Worm (Caenorhabditis elegans) whole organism, L4 larva: ENCODE results near the gene K04C1.3.
A peak's percentile ranks its signal among the peaks of the same experiment; 100 is the strongest.

Experiments used
- D1046.2 ChIP-seq: fragments of 200-800 bp; sonication (Bioruptor generic); IDR thresholded peaks from 2 replicates; pipeline ENCODE4 v1.3.6; 2022; ENCODE audit warnings: missing genetic modification characterization, missing compliant biosample characterization
- F37D6.2 ChIP-seq: sonication (generic microtip); optimal IDR thresholded peaks from 2 replicates; lab custom pipeline; 2016; ENCODE audit warnings: mild to moderate bottlenecking, missing genetic modification characterization, missing compliant biosample characterization
- T20F7.1 ChIP-seq: fragments of 200-800 bp; sonication (Bioruptor generic); optimal IDR thresholded peaks from 2 replicates; lab custom pipeline; 2018; ENCODE audit warnings: mild to moderate bottlenecking, missing genetic modification characterization, missing compliant biosample characterization
- Y5F2A.4 ChIP-seq: fragments of 200-800 bp; sonication (Bioruptor generic); optimal IDR thresholded peaks from 2 replicates; lab custom pipeline; 2018; ENCODE audit warnings: mild to moderate bottlenecking, missing genetic modification characterization, missing compliant biosample characterization
- ZK337.2 ChIP-seq: fragments of 200-800 bp; sonication (Bioruptor generic); IDR thresholded peaks from 2 replicates; pipeline ENCODE4 v1.3.6; 2022; ENCODE audit warnings: missing genetic modification reagents, missing genetic modification characterization, missing compliant biosample characterization
- aha-1 ChIP-seq: fragments of 150-350 bp; peaks from one replicate; lab custom pipeline; 2014; ENCODE audit warnings: missing biosample characterization, missing genetic modification characterization
- aly-2 ChIP-seq: sonication (generic microtip); optimal IDR thresholded peaks from 2 replicates; lab custom pipeline; 2018; ENCODE audit warnings: missing biosample characterization, missing genetic modification characterization
- ceh-20 ChIP-seq: fragments of 200-800 bp; sonication (Bioruptor generic); IDR thresholded peaks from 2 replicates; pipeline ENCODE4 v1.3.6; 2022; ENCODE audit warnings: missing genetic modification reagents, missing genetic modification characterization, missing compliant biosample characterization
- daf-12 ChIP-seq: fragments of 150-350 bp; optimal IDR thresholded peaks from 2 replicates; lab custom pipeline; 2014; ENCODE audit warnings: missing biosample characterization, missing genetic modification reagents, missing genetic modification characterization
- daf-19 ChIP-seq: fragments of 200-800 bp; sonication (Bioruptor generic); conservative IDR thresholded peaks from 2 replicates; pipeline ENCODE4 v1.3.6; 2022; ENCODE audit warnings: missing genetic modification characterization, missing compliant biosample characterization
- dmd-9 ChIP-seq: fragments of 200-800 bp; sonication (Bioruptor generic); IDR thresholded peaks from 2 replicates; pipeline ENCODE4 v1.3.6; 2022; ENCODE audit warnings: missing genetic modification reagents, missing genetic modification characterization, missing compliant biosample characterization
- duxl-1 ChIP-seq: sonication (generic microtip); optimal IDR thresholded peaks from 2 replicates; lab custom pipeline; 2016; ENCODE audit warnings: mild to moderate bottlenecking, missing genetic modification characterization, moderate library complexity, missing compliant biosample characterization; ENCODE audit not compliant: poor library complexity
- egl-27 ChIP-seq: sonication (generic microtip); optimal IDR thresholded peaks from 3 replicates; lab custom pipeline; 2017; ENCODE audit warnings: missing biosample characterization, missing genetic modification reagents, missing genetic modification characterization
- fkh-10 ChIP-seq: fragments of 150-350 bp; optimal IDR thresholded peaks from 2 replicates; lab custom pipeline; 2014; ENCODE audit warnings: missing biosample characterization, missing genetic modification reagents, missing genetic modification characterization
- fos-1 ChIP-seq: fragments of 150-350 bp; optimal IDR thresholded peaks from 2 replicates; lab custom pipeline; 2014; ENCODE audit warnings: missing biosample characterization, missing genetic modification characterization
- hlh-11 ChIP-seq: fragments of 200-800 bp; sonication (Bioruptor generic); optimal IDR thresholded peaks from 2 replicates; lab custom pipeline; 2018; ENCODE audit warnings: mild to moderate bottlenecking, missing genetic modification characterization, missing compliant biosample characterization
- hlh-30 ChIP-seq: sonication (generic microtip); optimal IDR thresholded peaks from 2 replicates; lab custom pipeline; 2017; ENCODE audit warnings: antibody characterized with exemption, mild to moderate bottlenecking, missing genetic modification characterization, missing compliant biosample characterization; ENCODE audit not compliant: insufficient read depth
- lim-7 ChIP-seq: fragments of 200-800 bp; sonication (Bioruptor generic); IDR thresholded peaks from 2 replicates; pipeline ENCODE4 v1.3.6; 2022; ENCODE audit warnings: missing genetic modification characterization, missing compliant biosample characterization
- lin-1 ChIP-seq: fragments of 200-800 bp; sonication (Bioruptor generic); IDR thresholded peaks from 2 replicates; pipeline ENCODE4 v1.3.6; 2022; ENCODE audit warnings: missing genetic modification reagents, missing genetic modification characterization, missing compliant biosample characterization
- lin-13 ChIP-seq: fragments of 150-350 bp; optimal IDR thresholded peaks from 2 replicates; lab custom pipeline; 2014; ENCODE audit warnings: missing biosample characterization, missing genetic modification reagents, missing genetic modification characterization
- lir-3 ChIP-seq: sonication (generic microtip); optimal IDR thresholded peaks from 2 replicates; lab custom pipeline; 2016; ENCODE audit warnings: mild to moderate bottlenecking, missing genetic modification characterization, missing compliant biosample characterization
- madf-9 ChIP-seq: fragments of 200-800 bp; sonication (Bioruptor generic); conservative IDR thresholded peaks from 2 replicates; pipeline ENCODE4 v1.3.6; 2022; ENCODE audit warnings: missing genetic modification reagents, missing genetic modification characterization, missing compliant biosample characterization
- mdt-29 ChIP-seq: fragments of 200-800 bp; sonication (Bioruptor generic); IDR thresholded peaks from 2 replicates; pipeline ENCODE4 v1.3.6; 2022; ENCODE audit warnings: missing genetic modification reagents, missing genetic modification characterization, missing compliant biosample characterization
- nhr-25 ChIP-seq: sonication (generic microtip); optimal IDR thresholded peaks from 2 replicates; lab custom pipeline; 2017; ENCODE audit warnings: missing genetic modification characterization, mild to moderate bottlenecking, missing compliant biosample characterization, antibody characterized with exemption, moderate library complexity, borderline replicate concordance; ENCODE audit not compliant: insufficient read depth
- nhr-41 ChIP-seq: fragments of 200-800 bp; sonication (Bioruptor generic); IDR thresholded peaks from 2 replicates; pipeline ENCODE4 v1.3.6; 2022; ENCODE audit warnings: missing genetic modification reagents, missing genetic modification characterization, missing compliant biosample characterization
- nhr-42 ChIP-seq: fragments of 200-800 bp; sonication (Bioruptor generic); IDR thresholded peaks from 2 replicates; pipeline ENCODE4 v1.3.6; 2022; ENCODE audit warnings: missing genetic modification characterization, missing compliant biosample characterization
- nhr-48 ChIP-seq: sonication (generic microtip); optimal IDR thresholded peaks from 2 replicates; lab custom pipeline; 2016; ENCODE audit warnings: mild to moderate bottlenecking, missing genetic modification characterization, missing compliant biosample characterization
- pha-4 ChIP-seq, 2 experiments: fragments of 150-350 bp in 1 of 2; fragments of 200-800 bp in 1 of 2; sonication (Bioruptor generic) in 1 of 2; IDR thresholded peaks in 1 of 2; optimal IDR thresholded peaks in 1 of 2; 2 replicates each; pipeline versions ENCODE4 v1.3.6 to Lab custom; 2014 to 2022; ENCODE audit warnings: missing genetic modification characterization in 2 of 2, missing genetic modification reagents in 2 of 2, missing biosample characterization in 1 of 2, missing compliant biosample characterization in 1 of 2
- pqm-1 ChIP-seq: sonication (generic microtip); optimal IDR thresholded peaks from 2 replicates; lab custom pipeline; 2017; ENCODE audit warnings: missing biosample characterization, missing genetic modification characterization
- set-16 ChIP-seq: fragments of 200-800 bp; sonication (Bioruptor generic); IDR thresholded peaks from 2 replicates; pipeline ENCODE4 v1.3.6; 2022; ENCODE audit warnings: missing genetic modification reagents, missing genetic modification characterization, missing compliant biosample characterization
- skn-1 ChIP-seq: fragments of 150-350 bp; optimal IDR thresholded peaks from 2 replicates; lab custom pipeline; 2014; ENCODE audit warnings: missing biosample characterization, missing genetic modification characterization
- snpc-1.2 ChIP-seq: fragments of 200-800 bp; sonication (Bioruptor generic); IDR thresholded peaks from 2 replicates; pipeline ENCODE4 v1.3.6; 2022; ENCODE audit warnings: missing genetic modification reagents, missing genetic modification characterization, missing compliant biosample characterization
- spr-3 ChIP-seq: fragments of 200-800 bp; sonication (Bioruptor generic); optimal IDR thresholded peaks from 2 replicates; lab custom pipeline; 2018; ENCODE audit warnings: mild to moderate bottlenecking, missing genetic modification characterization, missing compliant biosample characterization
- unc-130 ChIP-seq: sonication (generic microtip); optimal IDR thresholded peaks from 2 replicates; lab custom pipeline; 2016; ENCODE audit warnings: missing genetic modification reagents, missing genetic modification characterization, missing compliant biosample characterization
- unc-62 ChIP-seq, 3 experiments: fragments of 150-350 bp in 1 of 3; sonication (generic microtip); optimal IDR thresholded peaks in 2 of 3; peaks in 1 of 3; 1 replicate in 1 of 3; 2 replicates in 2 of 3; lab custom pipeline; 2014 to 2017; ENCODE audit warnings: missing biosample characterization in 3 of 3, missing genetic modification characterization in 3 of 3, missing genetic modification reagents in 3 of 3, missing genotype in 1 of 3
- zag-1 ChIP-seq: fragments of 150-350 bp; optimal IDR thresholded peaks from 2 replicates; lab custom pipeline; 2014; ENCODE audit warnings: missing biosample characterization, missing genetic modification characterization
- zip-11 ChIP-seq: fragments of 200-800 bp; sonication (Bioruptor generic); IDR thresholded peaks from 2 replicates; pipeline ENCODE4 v1.3.6; 2022; ENCODE audit warnings: missing genetic modification characterization, missing compliant biosample characterization
- ztf-7 ChIP-seq: fragments of 150-350 bp; optimal IDR thresholded peaks from 2 replicates; lab custom pipeline; 2014; ENCODE audit warnings: missing biosample characterization, missing genetic modification characterization

K04C1.3 gene

ce11 chrX:14234932-14235331 is 8.3 kb downstream of the K04C1.3 start, which contains the start of gene srg-37:
Gene srg-37 (minus strand): TSS chrX:14235032.
- TF ChIP-seq pha-4 (GFP tag; IDR thresholded peaks at IDR 0.05; lab: Robert Waterston, UW) (no peak), pha-4 (tag; optimal IDR thresholded peaks at IDR 0.05; lab: Kevin White, UChicago) (no peak), nhr-48 (tag; lab: Kevin White, UChicago) (no peak), duxl-1 (tag; lab: Kevin White, UChicago) (no peak), spr-3 (GFP tag; lab: Kevin White, UChicago) (no peak), dmd-9 (GFP tag; lab: Robert Waterston, UW) (no peak), lin-1 (GFP tag; lab: Robert Waterston, UW) (no peak), hlh-30 (tag; lab: Kevin White, UChicago) (no peak), nhr-25 (tag; lab: Kevin White, UChicago) (no peak), Y5F2A.4 (GFP tag; lab: Kevin White, UChicago) (no peak), T20F7.1 (GFP tag; lab: Kevin White, UChicago) (no peak), snpc-1.2 (GFP tag; lab: Robert Waterston, UW) (no peak), zip-11 (no peak), lin-13 (GFP tag; lab: Kevin White, UChicago) (no peak), D1046.2 (GFP tag; lab: Robert Waterston, UW) (no peak)

DNA sequence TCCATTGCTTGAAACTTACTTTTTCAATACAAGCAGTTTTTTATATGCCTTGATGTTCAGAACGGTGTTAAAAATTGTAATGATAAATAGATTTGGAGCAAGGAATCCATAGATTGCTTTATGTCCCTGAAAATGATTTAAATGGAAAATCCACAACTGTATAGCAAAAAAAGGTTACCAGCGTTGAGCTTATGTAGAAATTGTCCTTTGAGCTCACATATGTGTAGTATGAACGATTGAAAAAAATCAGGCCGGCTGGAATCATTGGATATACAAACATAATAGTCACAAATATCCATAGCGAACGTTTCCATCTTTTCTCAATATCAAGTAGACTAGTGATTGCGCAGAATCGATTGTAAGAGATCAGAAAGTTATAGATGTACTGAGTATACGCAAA is 8.8 kb downstream of the K04C1.3 start, which contains the start of gene srg-36:
srg-36 (minus strand) TSS at position 101 of the 400 bp plus-strand sequence.
- no peak for TF ChIP-seq nhr-41 (GFP tag; lab: Robert Waterston, UW)
- no peak for TF ChIP-seq daf-12
- TF ChIP-seq lim-7 (GFP tag; lab: Robert Waterston, UW) = no peak
- no peak for TF ChIP-seq mdt-29
- TF ChIP-seq ztf-7 (tag; lab: Kevin White, UChicago) = no peak
- TF ChIP-seq egl-27 = no peak
- no peak for TF ChIP-seq ceh-20
- no peak for TF ChIP-seq daf-19 (GFP tag; lab: Robert Waterston, UW)
- TF ChIP-seq fos-1 (tag; lab: Kevin White, UChicago) = no peak
- no peak for TF ChIP-seq fkh-10 (GFP tag; lab: Kevin White, UChicago)
- TF ChIP-seq ZK337.2 (GFP tag; lab: Robert Waterston, UW) = no peak
- TF ChIP-seq unc-130 (GFP tag; lab: Kevin White, UChicago) = no peak
- TF ChIP-seq pqm-1 (tag; lab: Kevin White, UChicago) = no peak
- TF ChIP-seq lin-1 (GFP tag; lab: Robert Waterston, UW) = no peak

- peak in 1 of 2 experiments; percentile 3 for TF ChIP-seq unc-62 (GFP tag; optimal IDR thresholded peaks at IDR 0.05 in 1 of 2; lab: Kevin White, UChicago)
- no peak for TF ChIP-seq unc-62 (tag; optimal IDR thresholded peaks at IDR 0.05; lab: Kevin White, UChicago)
- TF ChIP-seq nhr-48 (tag; lab: Kevin White, UChicago) = no peak
- TF ChIP-seq madf-9 (GFP tag; lab: Robert Waterston, UW) = no peak
- TF ChIP-seq aly-2 (tag; lab: Kevin White, UChicago) = no peak
- no peak for TF ChIP-seq lir-3
- no peak for TF ChIP-seq nhr-42 (GFP tag; lab: Robert Waterston, UW)
- no peak for TF ChIP-seq hlh-30 (tag; lab: Kevin White, UChicago)
- no peak for TF ChIP-seq F37D6.2 (tag; lab: Kevin White, UChicago)
- no peak for TF ChIP-seq skn-1 (tag; lab: Kevin White, UChicago)
- TF ChIP-seq set-16 (GFP tag; lab: Robert Waterston, UW) = peak; percentile 65; the same call in 1 of the 2 replicates
- no peak for TF ChIP-seq hlh-11 (tag; lab: Kevin White, UChicago)
- TF ChIP-seq aha-1 (tag; lab: Kevin White, UChicago) = peak; percentile 93
- no peak for TF ChIP-seq zag-1
Measured at ce11 chrX:14231987-14232386, 11.2 kb downstream of the K04C1.3 start.
